Worm (Caenorhabditis elegans): ENCODE data around the gene Y51H4A.935.

- TF ChIP-seq duxl-1 (tag; optimal IDR thresholded peaks at IDR 0.05; ENCODE audit: poor library complexity) (no peak), ama-1 (optimal IDR thresholded peaks at IDR 0.05) (no peak), unc-62 (GFP tag; optimal IDR thresholded peaks at IDR 0.05 in 1 of 2) (no peak), unc-62 (tag; optimal IDR thresholded peaks at IDR 0.05) (no peak)
Measured at ce11 chrIV:16476081-16476480, 31.0 kb downstream of the Y51H4A.935 start.

Measured in whole organism, L4 larva.